Worm (Caenorhabditis elegans) whole organism, L3 larva: ENCODE measurements around the gene ZK287.7.

ENCODE experiments used
- R02D3.7 ChIP-seq: fragments of 150-350 bp; optimal IDR thresholded peaks from 2 replicates; lab custom pipeline; 2014; ENCODE audit warnings: missing biosample characterization, missing genetic modification characterization
- ZK546.5 ChIP-seq: sonication (generic microtip); optimal IDR thresholded peaks from 2 replicates; lab custom pipeline; 2017; ENCODE audit warnings: missing biosample characterization, missing genetic modification characterization
- aly-2 ChIP-seq: fragments of 150-350 bp; optimal IDR thresholded peaks from 2 replicates; lab custom pipeline; 2014; ENCODE audit warnings: missing biosample characterization, missing genetic modification characterization
- ama-1 ChIP-seq: fragments of 150-350 bp; optimal IDR thresholded peaks from 2 replicates; lab custom pipeline; 2018
- ceh-16 ChIP-seq: sonication (generic microtip); optimal IDR thresholded peaks from 2 replicates; lab custom pipeline; 2017; ENCODE audit warnings: missing biosample characterization, missing genetic modification characterization
- ceh-28 ChIP-seq: fragments of 150-350 bp; optimal IDR thresholded peaks from 2 replicates; lab custom pipeline; 2014; ENCODE audit warnings: missing biosample characterization, missing genetic modification reagents, missing genetic modification characterization
- ceh-82 ChIP-seq: fragments of 150-350 bp; optimal IDR thresholded peaks from 2 replicates; lab custom pipeline; 2014; ENCODE audit warnings: missing biosample characterization, missing genetic modification characterization
- ceh-9 ChIP-seq: sonication (generic microtip); optimal IDR thresholded peaks from 2 replicates; lab custom pipeline; 2018; ENCODE audit warnings: missing biosample characterization, missing genetic modification characterization
- daf-12 ChIP-seq: fragments of 150-350 bp; optimal IDR thresholded peaks from 2 replicates; lab custom pipeline; 2014; ENCODE audit warnings: missing biosample characterization, missing genetic modification reagents, missing genetic modification characterization
- egl-27 ChIP-seq: sonication (generic microtip); optimal IDR thresholded peaks from 4 replicates; lab custom pipeline; 2017; ENCODE audit warnings: missing biosample characterization, missing genetic modification reagents, missing genetic modification characterization
- egl-5 ChIP-seq: fragments of 150-350 bp; optimal IDR thresholded peaks from 2 replicates; lab custom pipeline; 2017; ENCODE audit warnings: missing biosample characterization, missing genetic modification reagents, missing genetic modification characterization, inconsistent platforms
- elt-2 ChIP-seq: sonication (generic microtip); optimal IDR thresholded peaks from 2 replicates; lab custom pipeline; 2016; ENCODE audit warnings: missing genetic modification reagents, mild to moderate bottlenecking, missing genetic modification characterization, missing compliant biosample characterization
- elt-3 ChIP-seq, 3 experiments: fragments of 150-350 bp in 1 of 3; sonication (generic microtip) in 2 of 3; optimal IDR thresholded peaks; 2 replicates in 2 of 3; 4 replicates in 1 of 3; lab custom pipeline; 2014 to 2017; ENCODE audit warnings: missing biosample characterization in 3 of 3, missing genetic modification characterization in 3 of 3
- eor-1 ChIP-seq, 2 experiments: fragments of 150-350 bp; optimal IDR thresholded peaks; 2 replicates each; lab custom pipeline; 2014 to 2018; ENCODE audit warnings: missing biosample characterization in 2 of 2, missing genetic modification characterization in 2 of 2
- fkh-10 ChIP-seq: sonication (generic microtip); optimal IDR thresholded peaks from 2 replicates; lab custom pipeline; 2017; ENCODE audit warnings: missing biosample characterization, missing genetic modification reagents, missing genetic modification characterization
- fkh-2 ChIP-seq: fragments of 150-350 bp; optimal IDR thresholded peaks from 2 replicates; lab custom pipeline; 2014; ENCODE audit warnings: missing biosample characterization, missing genetic modification reagents, missing genetic modification characterization
- fos-1 ChIP-seq: fragments of 150-350 bp; optimal IDR thresholded peaks from 2 replicates; lab custom pipeline; 2014; ENCODE audit warnings: missing biosample characterization, missing genetic modification characterization
- hmg-11 ChIP-seq: sonication (generic microtip); optimal IDR thresholded peaks from 2 replicates; lab custom pipeline; 2016; ENCODE audit warnings: missing genetic modification characterization, missing compliant biosample characterization
- jun-1 ChIP-seq: fragments of 150-350 bp; optimal IDR thresholded peaks from 2 replicates; lab custom pipeline; 2014; ENCODE audit warnings: missing biosample characterization, missing genetic modification reagents, missing genetic modification characterization
- lin-15B ChIP-seq: fragments of 150-350 bp; optimal IDR thresholded peaks from 2 replicates; lab custom pipeline; 2014; ENCODE audit warnings: missing biosample characterization, missing genetic modification characterization
- lin-39 ChIP-seq: fragments of 150-350 bp; optimal IDR thresholded peaks from 2 replicates; lab custom pipeline; 2018; ENCODE audit warnings: missing biosample characterization, missing genetic modification reagents, missing genetic modification characterization
- lsy-12 ChIP-seq: sonication (generic microtip); optimal IDR thresholded peaks from 2 replicates; lab custom pipeline; 2016; ENCODE audit warnings: mild to moderate bottlenecking, missing genetic modification characterization, missing compliant biosample characterization
- mdl-1 ChIP-seq: fragments of 150-350 bp; optimal IDR thresholded peaks from 2 replicates; lab custom pipeline; 2014; ENCODE audit warnings: missing biosample characterization, missing genetic modification characterization
- mml-1 ChIP-seq: fragments of 150-350 bp; sonication (generic microtip); optimal IDR thresholded peaks from 3 replicates; lab custom pipeline; 2014; ENCODE audit warnings: missing biosample characterization, missing genetic modification characterization
- nfya-1 ChIP-seq: sonication (generic microtip); optimal IDR thresholded peaks from 2 replicates; lab custom pipeline; 2017; ENCODE audit warnings: missing genetic modification characterization, mild to moderate bottlenecking, missing compliant biosample characterization, antibody characterized with exemption, moderate library complexity; ENCODE audit not compliant: insufficient read depth
- nhr-11 ChIP-seq: fragments of 150-350 bp; optimal IDR thresholded peaks from 2 replicates; lab custom pipeline; 2014; ENCODE audit warnings: missing biosample characterization, missing genetic modification characterization
- nhr-12 ChIP-seq: fragments of 150-350 bp; optimal IDR thresholded peaks from 2 replicates; lab custom pipeline; 2014; ENCODE audit warnings: missing biosample characterization, missing genetic modification characterization
- nhr-23 ChIP-seq: fragments of 150-350 bp; optimal IDR thresholded peaks from 2 replicates; lab custom pipeline; 2014; ENCODE audit warnings: missing biosample characterization, missing genetic modification reagents, missing genetic modification characterization
- nhr-237 ChIP-seq: fragments of 150-350 bp; optimal IDR thresholded peaks from 2 replicates; lab custom pipeline; 2014; ENCODE audit warnings: missing biosample characterization, missing genetic modification characterization
- nhr-25 ChIP-seq: sonication (generic microtip); optimal IDR thresholded peaks from 2 replicates; lab custom pipeline; 2017; ENCODE audit warnings: missing biosample characterization, missing genetic modification characterization
- nhr-28 ChIP-seq: fragments of 150-350 bp; optimal IDR thresholded peaks from 2 replicates; lab custom pipeline; 2014; ENCODE audit warnings: missing biosample characterization, missing genetic modification characterization
- nhr-43 ChIP-seq: sonication (generic microtip); optimal IDR thresholded peaks from 2 replicates; lab custom pipeline; 2016; ENCODE audit warnings: mild to moderate bottlenecking, missing genetic modification characterization, missing compliant biosample characterization; ENCODE audit not compliant: poor library complexity, severe bottlenecking
- nhr-67 ChIP-seq: fragments of 150-350 bp; optimal IDR thresholded peaks from 2 replicates; lab custom pipeline; 2014; ENCODE audit warnings: missing biosample characterization, missing genetic modification characterization
- nhr-76 ChIP-seq: fragments of 150-350 bp; sonication (generic microtip); optimal IDR thresholded peaks from 5 replicates; lab custom pipeline; 2014; ENCODE audit warnings: missing biosample characterization, missing genetic modification characterization
- nhr-77 ChIP-seq: fragments of 150-350 bp; optimal IDR thresholded peaks from 2 replicates; lab custom pipeline; 2014; ENCODE audit warnings: missing biosample characterization, missing genetic modification characterization
- pha-4 ChIP-seq: fragments of 150-350 bp; optimal IDR thresholded peaks from 2 replicates; lab custom pipeline; 2014; ENCODE audit warnings: missing biosample characterization, missing genetic modification reagents, missing genetic modification characterization
- pqm-1 ChIP-seq: fragments of 150-350 bp; optimal IDR thresholded peaks from 2 replicates; lab custom pipeline; 2017; ENCODE audit warnings: missing biosample characterization, missing genetic modification characterization, inconsistent platforms
- sea-2 ChIP-seq: fragments of 150-350 bp; sonication (generic microtip); optimal IDR thresholded peaks from 4 replicates; lab custom pipeline; 2014; ENCODE audit warnings: missing biosample characterization, missing genetic modification reagents, missing genetic modification characterization
- snpc-4 ChIP-seq: fragments of 150-350 bp; optimal IDR thresholded peaks from 2 replicates; lab custom pipeline; 2014; ENCODE audit warnings: missing biosample characterization, missing genetic modification characterization
- tbx-2 ChIP-seq: sonication (generic microtip); optimal IDR thresholded peaks from 2 replicates; lab custom pipeline; 2016; ENCODE audit warnings: mild to moderate bottlenecking, missing genetic modification characterization, missing compliant biosample characterization
- unc-39 ChIP-seq: sonication (generic microtip); optimal IDR thresholded peaks from 4 replicates; lab custom pipeline; 2017; ENCODE audit warnings: missing biosample characterization, missing genetic modification characterization
- zag-1 ChIP-seq: fragments of 150-350 bp; optimal IDR thresholded peaks from 2 replicates; lab custom pipeline; 2014; ENCODE audit warnings: missing biosample characterization, missing genetic modification characterization
- ztf-11 ChIP-seq: fragments of 150-350 bp; optimal IDR thresholded peaks from 2 replicates; lab custom pipeline; 2014; ENCODE audit warnings: missing biosample characterization, missing genetic modification characterization
- ztf-4 ChIP-seq: fragments of 150-350 bp; optimal IDR thresholded peaks from 2 replicates; lab custom pipeline; 2014; ENCODE audit warnings: missing biosample characterization, missing genetic modification characterization

Gene ZK287.7

DNA sequence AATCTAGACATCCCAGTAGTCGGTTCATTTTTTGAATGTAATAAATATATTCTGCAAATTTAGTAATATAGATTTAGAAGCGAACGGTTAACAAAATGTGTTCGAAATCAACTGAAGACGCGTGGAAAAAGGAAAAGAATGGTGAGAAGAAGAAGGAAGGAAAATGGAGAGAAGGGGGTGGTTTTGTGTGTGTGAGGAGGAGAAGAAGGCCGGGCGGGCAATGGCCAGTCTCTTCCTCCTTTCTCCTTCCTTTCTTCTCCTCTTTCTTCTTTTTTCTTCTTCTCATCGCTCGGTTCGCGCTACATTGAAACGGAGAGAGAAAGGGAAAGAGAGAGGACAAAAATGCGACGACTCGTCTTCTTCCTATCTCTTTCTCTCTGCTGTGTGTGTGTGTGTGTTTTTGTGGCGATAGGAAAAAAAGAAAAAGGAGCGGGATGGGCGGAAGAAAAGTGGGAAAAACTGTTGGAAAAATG lies 717 bp upstream of the ZK287.7 start, which contains the start of gene ztf-9:
Gene ztf-9 (minus strand): TSS at position 51 of the 473 bp plus-strand sequence.
- TF ChIP-seq nhr-67 (tag; lab: Kevin White, UChicago) (no peak), nfya-1 (tag; lab: Kevin White, UChicago) (peak; percentile 84), elt-2 (tag; lab: Kevin White, UChicago) (peak; percentile 43), ceh-82 (no peak), fkh-10 (GFP tag; lab: Kevin White, UChicago) (peak; percentile 17), lsy-12 (tag; lab: Kevin White, UChicago) (no peak), ztf-4 (tag; lab: Kevin White, UChicago) (no peak), fos-1 (tag; lab: Kevin White, UChicago) (no peak), daf-12 (no peak), ama-1 (lab: Kevin White, UChicago) (no peak), nhr-28 (tag; lab: Kevin White, UChicago) (no peak), lin-39 (tag; lab: Kevin White, UChicago) (peak; percentile 59), jun-1 (no peak), nhr-12 (tag; lab: Kevin White, UChicago) (no peak), mml-1 (tag; lab: Kevin White, UChicago) (no peak), egl-27 (tag; lab: Kevin White, UChicago) (no peak), ZK546.5 (tag; lab: Kevin White, UChicago) (no peak), nhr-23 (tag; lab: Kevin White, UChicago) (no peak), nhr-11 (tag; lab: Kevin White, UChicago) (no peak), ceh-16 (tag; lab: Kevin White, UChicago) (no peak), elt-3 (tag; optimal IDR thresholded peaks at IDR 0.05; lab: Kevin White, UChicago) (no peak), mdl-1 (no peak), hmg-11 (tag; lab: Kevin White, UChicago) (peak; percentile 45), nhr-43 (tag; lab: Kevin White, UChicago) (no peak), nhr-77 (tag; lab: Kevin White, UChicago) (no peak), ztf-11 (tag; lab: Kevin White, UChicago) (no peak), ceh-28 (no peak), fkh-2 (no peak), snpc-4 (peak; percentile 20), tbx-2 (tag; lab: Kevin White, UChicago) (no peak), pqm-1 (tag; lab: Kevin White, UChicago) (no peak), sea-2 (no peak), nhr-25 (tag; lab: Kevin White, UChicago) (no peak), R02D3.7 (no peak), nhr-76 (tag; lab: Kevin White, UChicago) (no peak), lin-15B (tag; lab: Kevin White, UChicago) (peak; percentile 38), ceh-9 (tag; lab: Kevin White, UChicago) (no peak), pha-4 (tag; lab: Kevin White, UChicago) (peak; percentile 51), eor-1 (tag; optimal IDR thresholded peaks at IDR 0.05; lab: Kevin White, UChicago) (no peak), nhr-237 (no peak), unc-39 (tag; lab: Kevin White, UChicago) (no peak), egl-5 (tag; lab: Kevin White, UChicago) (peak; percentile 12)

DNA sequence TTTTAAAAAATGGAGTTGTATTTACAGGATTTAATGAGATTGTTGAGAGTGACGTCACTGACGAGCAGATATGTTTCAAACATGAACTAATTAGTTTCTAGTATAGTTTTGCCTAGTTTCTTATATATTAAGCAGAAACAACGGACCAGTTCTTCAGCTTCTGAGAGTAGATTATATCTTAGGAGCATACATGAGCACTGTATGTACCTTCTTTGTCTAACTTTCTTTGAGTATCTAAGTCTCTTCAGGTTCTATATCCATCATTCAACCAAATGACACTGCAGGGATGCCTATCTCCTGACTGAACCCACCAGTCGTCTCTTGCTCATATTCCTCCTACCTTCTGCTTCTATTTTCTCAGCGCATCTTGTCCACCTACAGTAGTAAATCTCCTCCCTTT lies 3.9 kb downstream of the ZK287.7 start, which contains the start of gene her-1:
Gene her-1 (plus strand): TSS at position 301 of the 400 bp plus-strand sequence.
- TF ChIP-seq hmg-11 (tag; lab: Kevin White, UChicago), result no peak
- no peak for TF ChIP-seq eor-1 (tag; optimal IDR thresholded peaks at IDR 0.05; lab: Kevin White, UChicago)
- no peak for TF ChIP-seq zag-1 (tag; lab: Kevin White, UChicago)
- no peak for TF ChIP-seq lsy-12 (tag; lab: Kevin White, UChicago)
- no peak for TF ChIP-seq ceh-28
- TF ChIP-seq nhr-67 (tag; lab: Kevin White, UChicago), result no peak
- TF ChIP-seq ZK546.5 (tag; lab: Kevin White, UChicago), result no peak
- no peak for TF ChIP-seq nhr-11 (tag; lab: Kevin White, UChicago)
- no peak for TF ChIP-seq fos-1 (tag; lab: Kevin White, UChicago)
- TF ChIP-seq pha-4 (tag; lab: Kevin White, UChicago), result no peak
- no peak for TF ChIP-seq ceh-82
- no peak for TF ChIP-seq ama-1 (lab: Kevin White, UChicago)
- TF ChIP-seq nhr-43 (tag; lab: Kevin White, UChicago), result no peak
- no peak for TF ChIP-seq lin-15B (tag; lab: Kevin White, UChicago)
- no peak for TF ChIP-seq fkh-2
- TF ChIP-seq egl-27 (tag; lab: Kevin White, UChicago), result no peak
- no peak for TF ChIP-seq aly-2 (tag; lab: Kevin White, UChicago)
- TF ChIP-seq nfya-1 (tag; lab: Kevin White, UChicago), result no peak
- no peak for TF ChIP-seq nhr-76 (tag; lab: Kevin White, UChicago)
- TF ChIP-seq snpc-4, result no peak
- TF ChIP-seq, all 47 proteins: peak for 0
